Fruit fly (Drosophila melanogaster): ENCODE data around the gene COX7B.

DNA sequence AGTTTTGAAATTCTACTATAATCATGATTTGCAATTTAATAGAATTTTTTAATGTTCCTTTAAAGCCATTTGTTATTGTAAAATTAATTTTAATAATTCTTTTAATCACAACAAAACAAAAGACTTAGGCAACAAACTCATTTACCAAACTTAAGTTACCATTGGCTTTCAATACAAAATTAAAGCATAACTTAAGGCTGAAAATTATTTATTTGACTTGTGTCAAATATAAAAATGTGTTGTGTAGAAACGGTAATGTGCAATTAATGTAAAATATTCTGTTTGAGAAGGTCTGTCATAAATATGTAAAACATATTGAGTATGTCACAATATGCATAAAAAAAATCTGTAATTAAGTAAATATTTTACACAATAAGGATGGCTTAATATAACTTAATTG is 18.2 kb upstream of the COX7B start:
- TF ChIP-seq EcR (GFP tag; optimal IDR thresholded peaks at IDR 0.05) = no peak
- TF ChIP-seq psq (optimal IDR thresholded peaks at IDR 0.05) = no peak
- TF ChIP-seq usp (GFP tag; optimal IDR thresholded peaks at IDR 0.05) = no peak

All from whole organism.